Worm (Caenorhabditis elegans): ENCODE results near the gene paqr-3.

The paqr-3 gene

DNA sequence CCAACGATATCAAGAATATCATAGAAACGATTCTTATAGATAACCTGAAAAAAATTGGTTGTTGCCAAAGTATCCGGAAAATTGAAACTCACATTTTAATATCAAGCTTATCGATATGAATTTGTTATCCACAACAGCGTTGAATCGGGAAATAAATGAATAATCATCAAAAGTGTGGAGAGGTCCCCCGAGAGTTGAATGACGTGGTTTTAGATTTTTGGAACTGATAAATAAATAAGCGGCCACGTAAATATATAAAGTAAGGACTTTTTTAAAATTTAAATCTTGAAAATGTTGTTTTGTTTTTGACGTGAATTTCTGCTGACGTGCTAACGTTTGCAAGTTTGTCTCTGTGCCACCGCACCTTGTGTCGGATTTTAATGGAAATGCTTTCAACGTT, 49.1 kb downstream of the paqr-3 start, which contains the start of gene Y67A10A.3:
TSS of gene Y67A10A.3 (minus strand) at position 101 of the 400 bp plus-strand sequence.
- TF ChIP-seq sox-4 (tag; optimal IDR thresholded peaks at IDR 0.05) (no peak), nhr-232 (tag; optimal IDR thresholded peaks at IDR 0.05) (no peak), madf-2 (tag; optimal IDR thresholded peaks at IDR 0.05) (no peak), ceh-18 (tag; optimal IDR thresholded peaks at IDR 0.05) (no peak), pqm-1 (tag; optimal IDR thresholded peaks at IDR 0.05) (no peak), pax-1 (tag; optimal IDR thresholded peaks at IDR 0.05) (no peak), pha-2 (tag; optimal IDR thresholded peaks at IDR 0.05) (no peak), ama-1 (optimal IDR thresholded peaks at IDR 0.05) (no peak), dmd-4 (tag; optimal IDR thresholded peaks at IDR 0.05; ENCODE audit: borderline replicate concordance) (no peak)
